Worm (Caenorhabditis elegans) whole organism, mixed stage, embryonic: ENCODE measurements around the gene ceh-86.

Experiments used
- bed-3 ChIP-seq: fragments of 200-800 bp; sonication (Bioruptor generic); optimal IDR thresholded peaks from 3 replicates; lab custom pipeline; 2018; ENCODE audit warnings: mild to moderate bottlenecking, missing genetic modification characterization, moderate library complexity, missing compliant biosample characterization
- blmp-1 ChIP-seq: fragments of 150-350 bp; optimal IDR thresholded peaks from 2 replicates; lab custom pipeline; 2014; ENCODE audit warnings: missing biosample characterization, missing genetic modification characterization
- ceh-39 ChIP-seq: fragments of 150-350 bp; optimal IDR thresholded peaks from 2 replicates; lab custom pipeline; 2014; ENCODE audit warnings: missing biosample characterization, missing genetic modification characterization
- ceh-43 ChIP-seq: fragments of 200-800 bp; sonication (Bioruptor generic); optimal IDR thresholded peaks from 2 replicates; lab custom pipeline; 2018; ENCODE audit warnings: mild to moderate bottlenecking, missing genetic modification characterization, moderate library complexity, missing compliant biosample characterization
- ceh-83 ChIP-seq: fragments of 200-800 bp; sonication (Bioruptor generic); optimal IDR thresholded peaks from 2 replicates; lab custom pipeline; 2018; ENCODE audit warnings: mild to moderate bottlenecking, missing genetic modification characterization, missing compliant biosample characterization
- drap-1 ChIP-seq: fragments of 200-800 bp; sonication (Bioruptor generic); optimal IDR thresholded peaks from 3 replicates; lab custom pipeline; 2018; ENCODE audit warnings: mild to moderate bottlenecking, missing genetic modification characterization, missing compliant biosample characterization
- elt-3 ChIP-seq: fragments of 150-350 bp; optimal IDR thresholded peaks from 2 replicates; lab custom pipeline; 2014; ENCODE audit warnings: missing biosample characterization, missing genetic modification characterization
- flh-1 ChIP-seq: fragments of 200-800 bp; sonication (Bioruptor generic); optimal IDR thresholded peaks from 2 replicates; lab custom pipeline; 2018; ENCODE audit warnings: mild to moderate bottlenecking, missing genetic modification characterization, moderate library complexity, missing compliant biosample characterization
- ham-2 ChIP-seq: fragments of 200-800 bp; sonication (Bioruptor generic); optimal IDR thresholded peaks from 2 replicates; lab custom pipeline; 2018; ENCODE audit warnings: mild to moderate bottlenecking, missing genetic modification characterization, missing compliant biosample characterization
- hlh-1 ChIP-seq: fragments of 150-350 bp; optimal IDR thresholded peaks from 2 replicates; lab custom pipeline; 2014; ENCODE audit warnings: missing biosample characterization, missing genetic modification reagents, missing genetic modification characterization
- lin-13 ChIP-seq: fragments of 150-350 bp; optimal IDR thresholded peaks from 2 replicates; lab custom pipeline; 2014; ENCODE audit warnings: missing biosample characterization, missing genetic modification characterization
- lin-32 ChIP-seq: fragments of 200-800 bp; sonication (Bioruptor generic); optimal IDR thresholded peaks from 2 replicates; lab custom pipeline; 2018; ENCODE audit warnings: mild to moderate bottlenecking, missing genetic modification characterization, missing compliant biosample characterization
- lsy-2 ChIP-seq: fragments of 150-350 bp; optimal IDR thresholded peaks from 2 replicates; lab custom pipeline; 2014; ENCODE audit warnings: missing biosample characterization, missing genetic modification characterization
- mab-5 ChIP-seq: fragments of 150-350 bp; optimal IDR thresholded peaks from 2 replicates; lab custom pipeline; 2014; ENCODE audit warnings: missing biosample characterization, missing genetic modification characterization
- mep-1 ChIP-seq: fragments of 150-350 bp; optimal IDR thresholded peaks from 2 replicates; lab custom pipeline; 2017; ENCODE audit warnings: missing biosample characterization, missing genetic modification reagents, missing genetic modification characterization, inconsistent platforms
- mls-2 ChIP-seq: sonication (generic microtip); optimal IDR thresholded peaks from 2 replicates; lab custom pipeline; 2016; ENCODE audit warnings: mild to moderate bottlenecking, missing genetic modification characterization, moderate library complexity, missing compliant biosample characterization
- nhr-12 ChIP-seq: fragments of 150-350 bp; optimal IDR thresholded peaks from 2 replicates; lab custom pipeline; 2014; ENCODE audit warnings: missing biosample characterization, missing genetic modification characterization
- nhr-2 ChIP-seq: fragments of 150-350 bp; optimal IDR thresholded peaks from 2 replicates; lab custom pipeline; 2014; ENCODE audit warnings: missing biosample characterization, missing genetic modification characterization
- nhr-76 ChIP-seq: sonication (generic microtip); optimal IDR thresholded peaks from 2 replicates; lab custom pipeline; 2017; ENCODE audit warnings: missing biosample characterization, missing genetic modification characterization
- pha-4 ChIP-seq: fragments of 150-350 bp; optimal IDR thresholded peaks from 2 replicates; lab custom pipeline; 2018; ENCODE audit warnings: missing biosample characterization, missing genetic modification reagents, missing genetic modification characterization
- sem-2 ChIP-seq: fragments of 200-800 bp; sonication (Bioruptor generic); optimal IDR thresholded peaks from 2 replicates; lab custom pipeline; 2018; ENCODE audit warnings: mild to moderate bottlenecking, missing genetic modification characterization, missing compliant biosample characterization
- snpc-4 ChIP-seq: fragments of 150-350 bp; optimal IDR thresholded peaks from 2 replicates; lab custom pipeline; 2014; ENCODE audit warnings: missing biosample characterization, missing genetic modification characterization
- sptf-1 ChIP-seq: sonication (generic microtip); optimal IDR thresholded peaks from 2 replicates; lab custom pipeline; 2017; ENCODE audit warnings: mild to moderate bottlenecking, missing genetic modification characterization, moderate library complexity, missing compliant biosample characterization
- tbx-8 ChIP-seq: fragments of 200-800 bp; sonication (Bioruptor generic); optimal IDR thresholded peaks from 2 replicates; lab custom pipeline; 2018; ENCODE audit warnings: mild to moderate bottlenecking, missing genetic modification characterization, moderate library complexity, missing compliant biosample characterization
- unc-120 ChIP-seq: sonication (generic microtip); optimal IDR thresholded peaks from 2 replicates; lab custom pipeline; 2017; ENCODE audit warnings: missing genetic modification characterization, missing compliant biosample characterization; ENCODE audit not compliant: poor library complexity, severe bottlenecking
- unc-39 ChIP-seq: fragments of 150-350 bp; optimal IDR thresholded peaks from 2 replicates; lab custom pipeline; 2014; ENCODE audit warnings: missing biosample characterization, missing genetic modification characterization
- unc-62 ChIP-seq: fragments of 150-350 bp; optimal IDR thresholded peaks from 2 replicates; lab custom pipeline; 2014; ENCODE audit warnings: missing biosample characterization, missing genetic modification reagents, missing genetic modification characterization
- zip-8 ChIP-seq: fragments of 150-350 bp; optimal IDR thresholded peaks from 2 replicates; lab custom pipeline; 2014; ENCODE audit warnings: missing biosample characterization, missing genetic modification characterization
- ztf-11 ChIP-seq: fragments of 150-350 bp; optimal IDR thresholded peaks from 2 replicates; lab custom pipeline; 2014; ENCODE audit warnings: missing biosample characterization, missing genetic modification characterization

ceh-86 gene

ce11 chrII:2403984-2404383 is 27.9 kb downstream of the ceh-86 start, which contains the start of gene F16G10.1:
Gene F16G10.1, plus strand, starts transcription at chrII:2404284.
- TF ChIP-seq hlh-1 (tag; lab: Kevin White, UChicago) (no peak), mab-5 (no peak), blmp-1 (no peak), unc-120 (no peak), tbx-8 (GFP tag; lab: Kevin White, UChicago) (no peak), lsy-2 (tag; lab: Kevin White, UChicago) (no peak), zip-8 (tag; lab: Kevin White, UChicago) (no peak), mep-1 (tag; lab: Kevin White, UChicago) (no peak), ztf-11 (tag; lab: Kevin White, UChicago) (no peak), mls-2 (tag; lab: Kevin White, UChicago) (no peak), bed-3 (GFP tag; lab: Kevin White, UChicago) (no peak), ham-2 (GFP tag; lab: Kevin White, UChicago) (no peak), flh-1 (no peak), ceh-39 (tag; lab: Kevin White, UChicago) (no peak), snpc-4 (tag; lab: Kevin White, UChicago) (no peak), lin-13 (tag; lab: Kevin White, UChicago) (no peak), pha-4 (no peak), ceh-43 (GFP tag; lab: Kevin White, UChicago) (no peak)

- TF ChIP-seq lin-32, result no peak
- no peak for TF ChIP-seq lin-13 (tag; lab: Kevin White, UChicago)
- TF ChIP-seq unc-62 (GFP tag; lab: Kevin White, UChicago), result no peak
- no peak for TF ChIP-seq flh-1
- TF ChIP-seq nhr-76 (tag; lab: Kevin White, UChicago), result no peak
- TF ChIP-seq ceh-43 (GFP tag; lab: Kevin White, UChicago), result no peak
- TF ChIP-seq tbx-8 (GFP tag; lab: Kevin White, UChicago), result no peak
- TF ChIP-seq mab-5, result no peak
- no peak for TF ChIP-seq sptf-1 (tag; lab: Kevin White, UChicago)
- no peak for TF ChIP-seq elt-3 (tag; lab: Kevin White, UChicago)
- TF ChIP-seq drap-1 (GFP tag; lab: Kevin White, UChicago), result no peak
- TF ChIP-seq mls-2 (tag; lab: Kevin White, UChicago), result no peak
Observed at ce11 chrII:2399810-2400209, 32.1 kb downstream of the ceh-86 start.

- no peak for TF ChIP-seq ceh-83 (GFP tag; lab: Kevin White, UChicago)
- no peak for TF ChIP-seq ham-2 (GFP tag; lab: Kevin White, UChicago)
- TF ChIP-seq ztf-11 (tag; lab: Kevin White, UChicago), result no peak
- TF ChIP-seq nhr-2 (tag; lab: Kevin White, UChicago), result no peak
Observed at ce11 chrII:2398884-2399283, 33.0 kb downstream of the ceh-86 start, which contains the start of gene F16G10.14. Gene F16G10.14, minus strand, starts transcription at chrII:2398984.

ce11 chrII:2395864-2396263 is 36.0 kb downstream of the ceh-86 start, which contains the start of gene F16G10.13:
Gene F16G10.13, minus strand, starts transcription at chrII:2395964.
- no peak for TF ChIP-seq unc-39 (tag; lab: Kevin White, UChicago)

ce11 chrII:2393821-2394220 is 38.1 kb downstream of the ceh-86 start, which contains the start of gene F16G10.11:
Gene F16G10.11, minus strand, starts transcription at chrII:2393921.
- TF ChIP-seq pha-4, result no peak
- TF ChIP-seq, all 35 proteins: peak for 0

- TF ChIP-seq ztf-11 (tag; lab: Kevin White, UChicago), result no peak
Observed at ce11 chrII:2390884-2391283, 41.0 kb downstream of the ceh-86 start, which contains the start of gene F16G10.10. Gene F16G10.10, minus strand, starts transcription at chrII:2390984.

ce11 chrII:2385495-2385894 is 46.4 kb downstream of the ceh-86 start, which contains the start of gene F16G10.9:
Gene F16G10.9, minus strand, starts transcription at chrII:2385595.
- no peak for TF ChIP-seq sptf-1 (tag; lab: Kevin White, UChicago)
- no peak for TF ChIP-seq flh-1
- no peak for TF ChIP-seq nhr-12 (tag; lab: Kevin White, UChicago)
- TF ChIP-seq blmp-1, result no peak
- TF ChIP-seq unc-62 (GFP tag; lab: Kevin White, UChicago), result no peak
- TF ChIP-seq ceh-43 (GFP tag; lab: Kevin White, UChicago), result no peak
- no peak for TF ChIP-seq sem-2 (GFP tag; lab: Kevin White, UChicago)
- no peak for TF ChIP-seq unc-39 (tag; lab: Kevin White, UChicago)
- no peak for TF ChIP-seq drap-1 (GFP tag; lab: Kevin White, UChicago)
- no peak for TF ChIP-seq zip-8 (tag; lab: Kevin White, UChicago)
- TF ChIP-seq hlh-1 (tag; lab: Kevin White, UChicago), result no peak
- TF ChIP-seq, all 35 proteins: peak for 0
